Fruit fly (Drosophila melanogaster) whole organism, adult: ENCODE measurements around the gene CheA29a.

Experiments
- CG11617 ChIP-seq: fragments of 200-800 bp; sonication (Bioruptor generic); optimal IDR thresholded peaks from 2 replicates; lab custom pipeline; 2017; ENCODE audit warnings: mild to moderate bottlenecking, missing biosample characterization, missing genetic modification reagents, missing genetic modification characterization
- CG5204 ChIP-seq: fragments of 200-800 bp; sonication (Bioruptor generic); optimal IDR thresholded peaks from 2 replicates; lab custom pipeline; 2016; ENCODE audit warnings: missing biosample characterization, missing genetic modification characterization
- Crg-1 ChIP-seq: fragments of 200-800 bp; sonication (Bioruptor generic); optimal IDR thresholded peaks from 2 replicates; lab custom pipeline; 2016; ENCODE audit warnings: missing biosample characterization, missing genetic modification characterization
- Hr96 ChIP-seq: fragments of 200-800 bp; sonication (Bioruptor generic); optimal IDR thresholded peaks from 2 replicates; lab custom pipeline; 2016; ENCODE audit warnings: missing biosample characterization, missing genetic modification characterization
- tj ChIP-seq: fragments of 200-800 bp; sonication (Bioruptor generic); optimal IDR thresholded peaks from 3 replicates; lab custom pipeline; 2017; ENCODE audit warnings: missing biosample characterization, mild to moderate bottlenecking, missing genetic modification characterization, moderate library complexity
- toe ChIP-seq: fragments of 200-800 bp; sonication (Bioruptor generic); optimal IDR thresholded peaks from 2 replicates; lab custom pipeline; 2016; ENCODE audit warnings: missing biosample characterization, missing genetic modification characterization

DNA sequence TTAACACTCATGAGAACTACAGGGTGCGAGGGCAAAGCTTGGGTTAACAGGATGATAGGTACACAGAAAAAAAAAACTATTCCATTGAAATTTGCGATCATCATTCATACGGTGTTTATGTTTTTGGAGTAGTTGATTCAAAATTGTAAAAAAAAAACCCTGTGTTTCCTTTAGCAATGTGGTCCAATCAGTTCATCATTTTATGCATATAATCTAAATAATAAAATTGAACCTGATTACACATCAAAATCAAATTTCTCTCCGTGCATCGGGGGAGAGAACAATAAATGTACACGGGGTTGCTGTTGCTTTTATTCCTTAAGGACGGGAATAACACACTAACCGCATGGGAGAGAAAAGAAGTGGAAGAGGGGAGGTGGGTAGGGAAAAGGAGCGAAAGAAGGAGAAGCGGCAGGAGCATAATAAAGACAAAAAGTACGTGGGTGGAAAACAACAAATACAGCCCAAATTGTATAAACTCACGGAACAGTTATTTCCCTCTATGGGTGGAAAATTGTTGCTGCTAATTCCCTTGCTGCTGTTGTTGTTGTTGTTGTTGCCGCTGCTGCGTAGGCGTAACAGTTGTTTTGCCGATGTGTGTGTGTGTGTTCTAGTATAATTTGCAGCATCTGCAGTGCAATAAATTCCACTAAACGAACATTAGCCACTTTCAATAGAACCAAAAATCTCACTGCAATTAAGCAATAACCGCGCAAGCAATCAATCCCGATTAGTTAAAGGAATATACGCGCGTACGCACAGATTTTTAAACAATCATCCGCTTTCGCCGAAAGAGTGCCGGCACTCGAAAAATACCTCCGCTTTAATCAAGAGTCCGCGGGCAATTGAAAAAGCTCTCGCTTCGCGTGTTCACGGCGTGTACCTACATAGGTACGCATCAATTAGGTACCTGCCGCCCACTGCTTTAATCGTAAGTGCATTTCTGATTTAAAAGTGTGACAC is 13.7 kb upstream of the CheA29a start, which contains the start of gene Agpat2:
- TF ChIP-seq Crg-1 (GFP tag; lab: Kevin White, UChicago) (no peak), tj (GFP tag; lab: Kevin White, UChicago) (no peak), CG5204 (GFP tag; lab: Kevin White, UChicago) (no peak), CG11617 (GFP tag; lab: Kevin White, UChicago) (no peak), Hr96 (GFP tag; lab: Kevin White, UChicago) (no peak), toe (GFP tag; lab: Kevin White, UChicago) (no peak)
